Worm (Caenorhabditis elegans) whole organism, young adult: Measurements from ENCODE around the gene T24A6.7.
"Not testable (repeated sequence)": the region's sequence is repeated elsewhere in the genome, so short reads cannot be mapped to it uniquely, and the experiment has no call there.

Experiments
- B0261.1 ChIP-seq: sonication (generic microtip); optimal IDR thresholded peaks from 2 replicates; lab custom pipeline; 2016; ENCODE audit warnings: mild to moderate bottlenecking, missing genetic modification characterization, moderate library complexity, missing compliant biosample characterization
- F22D6.2 ChIP-seq: sonication (generic microtip); optimal IDR thresholded peaks from 2 replicates; lab custom pipeline; 2016; ENCODE audit warnings: mild to moderate bottlenecking, missing genetic modification characterization, missing compliant biosample characterization
- F33H1.4 ChIP-seq: fragments of 200-800 bp; sonication (Bioruptor generic); IDR thresholded peaks from 2 replicates; pipeline ENCODE4 v1.3.6; 2022; ENCODE audit warnings: missing genetic modification reagents, missing genetic modification characterization, missing compliant biosample characterization
- F37B4.10 ChIP-seq: fragments of 200-800 bp; sonication (Bioruptor generic); IDR thresholded peaks from 2 replicates; pipeline ENCODE4 v1.3.6; 2022; ENCODE audit warnings: missing genetic modification characterization, missing compliant biosample characterization
- bed-2 ChIP-seq: fragments of 200-800 bp; sonication (Bioruptor generic); IDR thresholded peaks from 2 replicates; pipeline ENCODE4 v1.3.6; 2022; ENCODE audit warnings: missing genetic modification reagents, missing genetic modification characterization, missing compliant biosample characterization
- ekl-4 ChIP-seq: fragments of 200-800 bp; sonication (Bioruptor generic); IDR thresholded peaks from 2 replicates; pipeline ENCODE4 v1.3.6; 2022; ENCODE audit warnings: missing genetic modification reagents, missing genetic modification characterization, missing compliant biosample characterization
- hlh-26 ChIP-seq: fragments of 200-800 bp; sonication (Bioruptor generic); conservative IDR thresholded peaks from 2 replicates; pipeline ENCODE4 v1.3.6; 2022; ENCODE audit warnings: missing genetic modification reagents, missing genetic modification characterization, missing compliant biosample characterization
- hmg-1.2 ChIP-seq: fragments of 200-800 bp; sonication (Bioruptor generic); IDR thresholded peaks from 2 replicates; pipeline ENCODE4 v1.3.6; 2022; ENCODE audit warnings: missing genetic modification reagents, missing genetic modification characterization, missing compliant biosample characterization
- hrde-1 ChIP-seq: sonication (generic microtip); optimal IDR thresholded peaks from 2 replicates; lab custom pipeline; 2016; ENCODE audit warnings: missing genetic modification characterization, mild to moderate bottlenecking, missing compliant biosample characterization, moderate library complexity, missing genotype, missing genetic modification reagents, borderline replicate concordance
- mcd-1 ChIP-seq: fragments of 200-800 bp; sonication (Bioruptor generic); IDR thresholded peaks from 2 replicates; pipeline ENCODE4 v1.3.6; 2022; ENCODE audit warnings: missing genetic modification reagents, missing genetic modification characterization, missing compliant biosample characterization
- nfya-1 ChIP-seq: sonication (generic microtip); optimal IDR thresholded peaks from 2 replicates; lab custom pipeline; 2017; ENCODE audit warnings: antibody characterized with exemption, missing compliant biosample characterization, missing genetic modification characterization, borderline replicate concordance; ENCODE audit not compliant: insufficient read depth
- repo-1 ChIP-seq: sonication (generic microtip); optimal IDR thresholded peaks from 2 replicates; lab custom pipeline; 2017; ENCODE audit warnings: mild to moderate bottlenecking, missing genetic modification characterization, missing compliant biosample characterization
- xnd-1 ChIP-seq: sonication (generic microtip); optimal IDR thresholded peaks from 2 replicates; lab custom pipeline; 2016; ENCODE audit warnings: missing genotype, missing genetic modification reagents, missing genetic modification characterization, missing compliant biosample characterization
- ztf-25 ChIP-seq: fragments of 200-800 bp; sonication (Bioruptor generic); IDR thresholded peaks from 2 replicates; pipeline ENCODE4 v1.3.6; 2022; ENCODE audit warnings: missing genetic modification reagents, missing genetic modification characterization, missing compliant biosample characterization
- ztf-6 ChIP-seq: fragments of 200-800 bp; sonication (Bioruptor generic); IDR thresholded peaks from 2 replicates; pipeline ENCODE4 v1.3.6; 2022; ENCODE audit warnings: missing genetic modification reagents, missing genetic modification characterization, missing compliant biosample characterization

The T24A6.7 gene

DNA sequence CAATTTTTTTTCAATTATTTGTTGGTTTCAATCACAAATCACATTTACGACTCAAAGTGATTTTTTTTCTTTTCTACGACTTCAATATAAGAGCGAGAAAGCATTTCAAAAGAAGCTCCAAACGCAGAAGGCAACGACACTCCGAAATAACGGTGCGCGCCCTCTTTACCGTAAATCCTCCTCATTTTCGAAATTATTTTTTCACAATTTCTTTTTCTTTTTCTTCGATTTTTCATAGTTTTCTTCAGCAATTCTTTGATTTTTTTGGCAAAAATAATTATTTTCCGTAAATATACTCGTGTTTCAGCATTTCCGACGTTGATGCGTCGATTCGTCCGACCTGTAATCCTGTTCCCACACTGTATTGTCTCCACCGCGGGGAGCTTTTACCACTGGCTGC, 45.6 kb downstream of the T24A6.7 start, which contains the start of gene F40C5.2:
Gene F40C5.2, plus strand, starts transcription at position 301 of the 400 bp plus-strand sequence.
- not testable (repeated sequence) for TF ChIP-seq F37B4.10, hlh-26, ztf-25 (GFP tag; lab: Robert Waterston, UW)

DNA sequence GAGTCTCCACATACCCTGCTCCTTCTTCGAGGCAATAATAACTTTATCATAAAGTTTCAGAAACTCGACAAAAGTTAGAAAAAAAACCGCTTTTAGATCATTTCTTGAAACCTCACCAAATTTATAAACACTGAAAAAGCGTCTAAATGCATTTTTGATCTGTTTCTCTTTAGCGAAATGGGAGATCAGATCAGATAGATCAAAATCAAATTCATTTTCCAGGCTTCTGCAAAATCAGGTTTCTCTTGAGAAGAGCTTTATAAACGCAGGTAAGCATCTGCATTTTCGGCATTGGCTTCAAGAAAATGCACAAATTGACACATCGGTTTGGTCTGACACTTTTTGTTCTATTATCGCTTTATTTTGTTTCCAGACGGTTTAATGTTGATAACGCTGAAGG, 47.3 kb downstream of the T24A6.7 start, which contains the start of gene F40C5.1:
Gene F40C5.1, plus strand, starts transcription at position 301 of the 400 bp plus-strand sequence.
- not testable (repeated sequence) for TF ChIP-seq B0261.1; F33H1.4; mcd-1 (GFP tag; lab: Robert Waterston, UW)

DNA sequence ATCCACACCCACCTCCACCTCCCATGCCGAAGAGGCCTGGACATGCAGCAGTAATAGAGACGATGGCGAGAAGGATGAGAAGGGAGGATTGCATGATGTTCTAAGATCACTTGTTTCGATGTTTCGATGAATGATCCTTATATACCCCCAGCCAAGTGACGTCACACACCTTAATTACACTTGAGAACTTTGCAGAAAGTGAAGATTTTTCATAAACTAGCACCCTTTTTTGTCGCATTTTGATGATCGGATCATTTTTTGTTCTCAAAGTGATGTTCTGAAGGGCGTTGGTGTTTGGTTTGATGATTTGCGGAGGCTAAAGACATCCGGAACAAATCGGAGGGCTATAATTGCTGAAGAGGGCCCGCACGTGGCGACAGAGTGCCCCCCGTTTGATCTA, 50.7 kb downstream of the T24A6.7 start, which contains the start of gene grl-27:
Gene grl-27, minus strand, starts transcription at position 101 of the 400 bp plus-strand sequence.
- TF ChIP-seq nfya-1 (tag; lab: Kevin White, UChicago) (no peak), hmg-1.2 (GFP tag; lab: Robert Waterston, UW) (no peak), repo-1 (tag; lab: Kevin White, UChicago) (no peak), bed-2 (no peak), ztf-6 (no peak), ekl-4 (GFP tag; lab: Robert Waterston, UW) (no peak), F22D6.2 (tag; lab: Kevin White, UChicago) (no peak), hrde-1 (tag; lab: Kevin White, UChicago) (no peak), xnd-1 (tag; lab: Kevin White, UChicago) (no peak)
